Worm (Caenorhabditis elegans) whole organism, early embryonic: Measurements from ENCODE around the gene C08B6.6.

ENCODE experiments used
- B0310.2 ChIP-seq: sonication (generic microtip); optimal IDR thresholded peaks from 2 replicates; lab custom pipeline; 2016; ENCODE audit warnings: mild to moderate bottlenecking, missing genetic modification characterization, missing compliant biosample characterization
- F13C5.2 ChIP-seq: sonication (generic microtip); optimal IDR thresholded peaks from 2 replicates; lab custom pipeline; 2017; ENCODE audit warnings: mild to moderate bottlenecking, missing genetic modification characterization, inconsistent platforms, missing compliant biosample characterization
- aly-1 ChIP-seq: sonication (generic microtip); optimal IDR thresholded peaks from 2 replicates; lab custom pipeline; 2016; ENCODE audit warnings: missing genetic modification characterization, missing compliant biosample characterization
- ama-1 ChIP-seq: fragments of 150-350 bp; optimal IDR thresholded peaks from 2 replicates; lab custom pipeline; 2014
- ceh-13 ChIP-seq: fragments of 200-800 bp; sonication (Bioruptor generic); optimal IDR thresholded peaks from 2 replicates; lab custom pipeline; 2018; ENCODE audit warnings: mild to moderate bottlenecking, missing genetic modification characterization, missing compliant biosample characterization
- ceh-36 ChIP-seq: sonication (generic microtip); optimal IDR thresholded peaks from 2 replicates; lab custom pipeline; 2016; ENCODE audit warnings: missing genetic modification characterization, inconsistent platforms, missing compliant biosample characterization
- ets-7 ChIP-seq: sonication (generic microtip); optimal IDR thresholded peaks from 2 replicates; lab custom pipeline; 2016; ENCODE audit warnings: missing genotype, missing genetic modification characterization, missing compliant biosample characterization
- flt-1 ChIP-seq: fragments of 200-800 bp; sonication (Bioruptor generic); IDR thresholded peaks from 2 replicates; pipeline ENCODE4 v1.3.6; 2022; ENCODE audit warnings: missing genetic modification characterization, missing compliant biosample characterization
- hmbx-1 ChIP-seq: sonication (generic microtip); optimal IDR thresholded peaks from 2 replicates; lab custom pipeline; 2016; ENCODE audit warnings: mild to moderate bottlenecking, missing genetic modification characterization, missing compliant biosample characterization
- hmg-4 ChIP-seq: fragments of 200-800 bp; sonication (Bioruptor generic); optimal IDR thresholded peaks from 2 replicates; lab custom pipeline; 2018; ENCODE audit warnings: mild to moderate bottlenecking, missing genetic modification characterization, missing compliant biosample characterization
- hnd-1 ChIP-seq: sonication (generic microtip); optimal IDR thresholded peaks from 2 replicates; lab custom pipeline; 2016; ENCODE audit warnings: missing genetic modification characterization, missing compliant biosample characterization
- pes-1 ChIP-seq: fragments of 200-800 bp; sonication (Bioruptor generic); IDR thresholded peaks from 2 replicates; pipeline ENCODE4 v1.3.6; 2022; ENCODE audit warnings: missing genetic modification reagents, missing genetic modification characterization, missing compliant biosample characterization
- scrt-1 ChIP-seq: fragments of 200-800 bp; sonication (Bioruptor generic); IDR thresholded peaks from 2 replicates; pipeline ENCODE4 v1.3.6; 2022; ENCODE audit warnings: missing genetic modification characterization, missing compliant biosample characterization
- sea-1 ChIP-seq: fragments of 200-800 bp; sonication (Bioruptor generic); conservative IDR thresholded peaks from 2 replicates; pipeline ENCODE4 v1.3.6; 2022; ENCODE audit warnings: missing genetic modification characterization, missing compliant biosample characterization
- tbx-11 ChIP-seq: fragments of 200-800 bp; sonication (Bioruptor generic); IDR thresholded peaks from 2 replicates; pipeline ENCODE4 v1.3.6; 2022; ENCODE audit warnings: missing genetic modification characterization, missing compliant biosample characterization
- tbx-37 ChIP-seq: fragments of 200-800 bp; sonication (Bioruptor generic); conservative IDR thresholded peaks from 2 replicates; pipeline ENCODE4 v1.3.6; 2022; ENCODE audit warnings: missing genetic modification reagents, missing genetic modification characterization, missing compliant biosample characterization
- tra-4 ChIP-seq: sonication (generic microtip); optimal IDR thresholded peaks from 2 replicates; lab custom pipeline; 2017; ENCODE audit warnings: missing genetic modification characterization, missing compliant biosample characterization

The C08B6.6 gene

ce11 chrV:10086141-10086540 is 37.3 kb upstream of the C08B6.6 start:
- TF ChIP-seq ets-7 (tag; lab: Kevin White, UChicago) (no peak), flt-1 (GFP tag; lab: Robert Waterston, UW) (no peak), tra-4 (tag; lab: Kevin White, UChicago) (no peak), ama-1 (lab: Kevin White, UChicago) (no peak), pes-1 (GFP tag; lab: Robert Waterston, UW) (no peak), tbx-37 (GFP tag; lab: Robert Waterston, UW) (no peak), ceh-36 (tag; lab: Kevin White, UChicago) (no peak), hmbx-1 (tag; lab: Kevin White, UChicago) (no peak), aly-1 (tag; lab: Kevin White, UChicago) (no peak), tbx-11 (GFP tag; lab: Robert Waterston, UW) (no peak), hmg-4 (no peak), B0310.2 (tag; lab: Kevin White, UChicago) (no peak)

ce11 chrV:10087103-10087502 is 36.3 kb upstream of the C08B6.6 start, which contains the start of gene R04B5.5:
Gene R04B5.5, plus strand, starts transcription at chrV:10087480.
- TF ChIP-seq tbx-37 (GFP tag; lab: Robert Waterston, UW) (no peak), B0310.2 (tag; lab: Kevin White, UChicago) (no peak), pes-1 (GFP tag; lab: Robert Waterston, UW) (no peak), ama-1 (lab: Kevin White, UChicago) (no peak), ceh-13 (no peak), tra-4 (tag; lab: Kevin White, UChicago) (no peak), F13C5.2 (tag; lab: Kevin White, UChicago) (no peak), tbx-11 (GFP tag; lab: Robert Waterston, UW) (no peak), hnd-1 (tag; lab: Kevin White, UChicago) (no peak), hmbx-1 (tag; lab: Kevin White, UChicago) (no peak), ets-7 (tag; lab: Kevin White, UChicago) (no peak), sea-1 (GFP tag; lab: Robert Waterston, UW) (no peak), ceh-36 (tag; lab: Kevin White, UChicago) (no peak), hmg-4 (no peak), aly-1 (tag; lab: Kevin White, UChicago) (no peak), flt-1 (GFP tag; lab: Robert Waterston, UW) (no peak), scrt-1 (GFP tag; lab: Robert Waterston, UW) (no peak)

ce11 chrV:10090461-10090860 is 33.0 kb upstream of the C08B6.6 start, which contains the start of gene R04B5.7:
Gene R04B5.7, minus strand, starts transcription at chrV:10090561.
- TF ChIP-seq ets-7 (tag; lab: Kevin White, UChicago) (no peak), scrt-1 (GFP tag; lab: Robert Waterston, UW) (no peak), tbx-37 (GFP tag; lab: Robert Waterston, UW) (no peak), ceh-13 (no peak), ama-1 (lab: Kevin White, UChicago) (no peak), F13C5.2 (tag; lab: Kevin White, UChicago) (no peak), tbx-11 (GFP tag; lab: Robert Waterston, UW) (no peak), ceh-36 (tag; lab: Kevin White, UChicago) (no peak), hnd-1 (tag; lab: Kevin White, UChicago) (no peak), aly-1 (tag; lab: Kevin White, UChicago) (no peak), B0310.2 (tag; lab: Kevin White, UChicago) (no peak), sea-1 (GFP tag; lab: Robert Waterston, UW) (no peak), hmg-4 (no peak), tra-4 (tag; lab: Kevin White, UChicago) (no peak), hmbx-1 (tag; lab: Kevin White, UChicago) (no peak), flt-1 (GFP tag; lab: Robert Waterston, UW) (no peak)

- TF ChIP-seq ceh-13 = no peak
- TF ChIP-seq B0310.2 (tag; lab: Kevin White, UChicago) = no peak
- TF ChIP-seq tbx-37 (GFP tag; lab: Robert Waterston, UW) = no peak
- TF ChIP-seq hmg-4 = no peak
- no peak for TF ChIP-seq hnd-1 (tag; lab: Kevin White, UChicago)
- TF ChIP-seq ama-1 (lab: Kevin White, UChicago) = no peak
- TF ChIP-seq flt-1 (GFP tag; lab: Robert Waterston, UW) = no peak
- TF ChIP-seq ceh-36 (tag; lab: Kevin White, UChicago) = no peak
- TF ChIP-seq aly-1 (tag; lab: Kevin White, UChicago) = no peak
Observed at ce11 chrV:10091152-10091551, 32.3 kb upstream of the C08B6.6 start, which contains the start of gene R04B5.11. Gene R04B5.11, minus strand, starts transcription at chrV:10091252.

- TF ChIP-seq ets-7 (tag; lab: Kevin White, UChicago) (no peak), pes-1 (GFP tag; lab: Robert Waterston, UW) (no peak), hnd-1 (tag; lab: Kevin White, UChicago) (no peak)
Observed at ce11 chrV:10094374-10094773, 29.1 kb upstream of the C08B6.6 start, which contains the start of gene srd-49. Gene srd-49, plus strand, starts transcription at chrV:10094674.

ce11 chrV:10096932-10097331 is 26.5 kb upstream of the C08B6.6 start:
- TF ChIP-seq flt-1 (GFP tag; lab: Robert Waterston, UW) (no peak), ets-7 (tag; lab: Kevin White, UChicago) (no peak), tbx-37 (GFP tag; lab: Robert Waterston, UW) (no peak), hmbx-1 (tag; lab: Kevin White, UChicago) (no peak), pes-1 (GFP tag; lab: Robert Waterston, UW) (no peak), B0310.2 (tag; lab: Kevin White, UChicago) (no peak), ceh-13 (no peak), ama-1 (lab: Kevin White, UChicago) (no peak), F13C5.2 (tag; lab: Kevin White, UChicago) (no peak), aly-1 (tag; lab: Kevin White, UChicago) (no peak), sea-1 (GFP tag; lab: Robert Waterston, UW) (no peak), hmg-4 (no peak), ceh-36 (tag; lab: Kevin White, UChicago) (no peak), scrt-1 (GFP tag; lab: Robert Waterston, UW) (no peak), hnd-1 (tag; lab: Kevin White, UChicago) (no peak), tra-4 (tag; lab: Kevin White, UChicago) (no peak), tbx-11 (GFP tag; lab: Robert Waterston, UW) (no peak)
